Fruit fly (Drosophila melanogaster) whole organism, embryonic: ENCODE results near the gene CG13390.

Experiments
- CG12219 ChIP-seq: fragments of 200-800 bp; sonication (Bioruptor generic); optimal IDR thresholded peaks from 3 replicates; lab custom pipeline; 2018; ENCODE audit warnings: missing biosample characterization, mild to moderate bottlenecking, missing genetic modification characterization
- CG12942 ChIP-seq: fragments of 200-800 bp; sonication (Bioruptor generic); optimal IDR thresholded peaks from 3 replicates; lab custom pipeline; 2016; ENCODE audit warnings: missing biosample characterization, missing genetic modification characterization
- CG13123 ChIP-seq: fragments of 200-800 bp; sonication (Bioruptor generic); optimal IDR thresholded peaks from 2 replicates; lab custom pipeline; 2016; ENCODE audit warnings: missing biosample characterization, missing genetic modification characterization
- CG14014 ChIP-seq: fragments of 200-800 bp; sonication (Bioruptor generic); IDR thresholded peaks from 2 replicates; pipeline ENCODE4 v1.3.6; 2022; ENCODE audit warnings: missing biosample characterization, missing genetic modification characterization
- CG14965 ChIP-seq: fragments of 200-800 bp; sonication (Bioruptor generic); optimal IDR thresholded peaks from 2 replicates; lab custom pipeline; 2016; ENCODE audit warnings: missing biosample characterization, missing genetic modification characterization, borderline replicate concordance
- CG15073 ChIP-seq: fragments of 200-800 bp; sonication (Bioruptor generic); optimal IDR thresholded peaks from 2 replicates; lab custom pipeline; 2016; ENCODE audit warnings: missing biosample characterization, missing genetic modification characterization
- CG1647 ChIP-seq: fragments of 200-800 bp; sonication (Bioruptor generic); optimal IDR thresholded peaks from 3 replicates; lab custom pipeline; 2016; ENCODE audit warnings: missing biosample characterization, missing genetic modification characterization
- CG16863 ChIP-seq: fragments of 200-800 bp; sonication (Bioruptor generic); optimal IDR thresholded peaks from 3 replicates; lab custom pipeline; 2016; ENCODE audit warnings: missing biosample characterization, missing genetic modification characterization
- CG2120 ChIP-seq: fragments of 200-800 bp; sonication (Bioruptor generic); optimal IDR thresholded peaks from 3 replicates; lab custom pipeline; 2016; ENCODE audit warnings: missing biosample characterization, missing genetic modification characterization
- CG2678 ChIP-seq: fragments of 200-800 bp; sonication (Bioruptor generic); optimal IDR thresholded peaks from 3 replicates; lab custom pipeline; 2019; ENCODE audit warnings: missing biosample characterization, mild to moderate bottlenecking, missing genetic modification characterization, moderate library complexity
- CG32772 ChIP-seq: fragments of 200-800 bp; sonication (Bioruptor generic); IDR thresholded peaks from 2 replicates; pipeline ENCODE4 v1.3.6; 2022; ENCODE audit warnings: missing biosample characterization, missing genetic modification characterization
- CG4282 ChIP-seq: fragments of 200-800 bp; sonication (Bioruptor generic); optimal IDR thresholded peaks from 2 replicates; lab custom pipeline; 2016; ENCODE audit warnings: missing biosample characterization, missing genetic modification characterization
- CG6254 ChIP-seq: fragments of 200-800 bp; sonication (Bioruptor generic); optimal IDR thresholded peaks from 3 replicates; lab custom pipeline; 2017; ENCODE audit warnings: mild to moderate bottlenecking, missing biosample characterization, missing genetic modification reagents, missing genetic modification characterization
- CG6683 ChIP-seq: fragments of 200-800 bp; sonication (Bioruptor generic); optimal IDR thresholded peaks from 2 replicates; lab custom pipeline; 2017; ENCODE audit warnings: missing biosample characterization, mild to moderate bottlenecking, missing genetic modification characterization, missing genetic modification reagents
- CG6689 ChIP-seq: fragments of 200-800 bp; sonication (Bioruptor generic); IDR thresholded peaks from 2 replicates; pipeline ENCODE4 v1.3.6; 2022; ENCODE audit warnings: missing biosample characterization, missing genetic modification characterization
- CG7556 ChIP-seq: fragments of 200-800 bp; sonication (Bioruptor generic); optimal IDR thresholded peaks from 2 replicates; lab custom pipeline; 2017; ENCODE audit warnings: missing biosample characterization, mild to moderate bottlenecking, missing genetic modification characterization
- CG8944 ChIP-seq: fragments of 200-800 bp; sonication (Bioruptor generic); optimal IDR thresholded peaks from 3 replicates; lab custom pipeline; 2016; ENCODE audit warnings: missing biosample characterization, missing genetic modification characterization
- CG9876 ChIP-seq: fragments of 200-800 bp; sonication (Bioruptor generic); optimal IDR thresholded peaks from 2 replicates; lab custom pipeline; 2016; ENCODE audit warnings: missing biosample characterization, missing genetic modification characterization
- CHES-1-like ChIP-seq: fragments of 200-800 bp; sonication (Bioruptor generic); optimal IDR thresholded peaks from 2 replicates; lab custom pipeline; 2016; ENCODE audit warnings: missing biosample characterization, missing genetic modification characterization
- CTCF ChIP-seq: fragments of 200-800 bp; sonication (Bioruptor generic); optimal IDR thresholded peaks from 2 replicates; lab custom pipeline; 2017; ENCODE audit warnings: missing biosample characterization, mild to moderate bottlenecking, missing genetic modification characterization, moderate library complexity
- Dad ChIP-seq: fragments of 200-800 bp; sonication (Bioruptor generic); optimal IDR thresholded peaks from 3 replicates; lab custom pipeline; 2016; ENCODE audit warnings: missing biosample characterization, missing genetic modification characterization
- Dip2 ChIP-seq: fragments of 200-800 bp; sonication (Bioruptor generic); IDR thresholded peaks from 2 replicates; pipeline ENCODE4 v1.3.6; 2022; ENCODE audit warnings: missing biosample characterization, missing genetic modification characterization
- Doc3 ChIP-seq: fragments of 200-800 bp; sonication (Bioruptor generic); IDR thresholded peaks from 3 replicates; pipeline ENCODE4 v1.3.6; 2022; ENCODE audit warnings: missing biosample characterization, missing genetic modification characterization; ENCODE audit not compliant: partially characterized antibody
- HLH4C ChIP-seq: fragments of 200-800 bp; sonication (Bioruptor generic); IDR thresholded peaks from 3 replicates; pipeline ENCODE4 v1.3.6; 2022; ENCODE audit warnings: missing biosample characterization, missing genetic modification characterization; ENCODE audit not compliant: partially characterized antibody
- HLH54F ChIP-seq: fragments of 200-800 bp; sonication (Bioruptor generic); optimal IDR thresholded peaks from 3 replicates; lab custom pipeline; 2016; ENCODE audit warnings: missing biosample characterization, missing genetic modification characterization
- Hand ChIP-seq: fragments of 200-800 bp; sonication (Bioruptor generic); optimal IDR thresholded peaks from 2 replicates; lab custom pipeline; 2017; ENCODE audit warnings: mild to moderate bottlenecking, missing biosample characterization, missing genetic modification reagents, missing genetic modification characterization
- HmgD ChIP-seq: fragments of 200-800 bp; sonication (Bioruptor generic); optimal IDR thresholded peaks from 3 replicates; lab custom pipeline; 2016; ENCODE audit warnings: missing biosample characterization, missing genetic modification characterization
- Hsf ChIP-seq: fragments of 200-800 bp; sonication (Bioruptor generic); optimal IDR thresholded peaks from 3 replicates; lab custom pipeline; 2016; ENCODE audit warnings: missing biosample characterization, missing genetic modification characterization
- Lim3 ChIP-seq: fragments of 200-800 bp; sonication (Bioruptor generic); IDR thresholded peaks from 2 replicates; pipeline ENCODE4 v1.3.6; 2022; ENCODE audit warnings: missing biosample characterization, missing genetic modification characterization
- Mes4 ChIP-seq: fragments of 200-800 bp; sonication (Bioruptor generic); optimal IDR thresholded peaks from 2 replicates; lab custom pipeline; 2016; ENCODE audit warnings: missing biosample characterization, missing genetic modification characterization
- NC2α ChIP-seq: fragments of 200-800 bp; sonication (Bioruptor generic); optimal IDR thresholded peaks from 2 replicates; lab custom pipeline; 2016; ENCODE audit warnings: missing biosample characterization, missing genetic modification characterization
- Oli ChIP-seq: fragments of 200-800 bp; sonication (Bioruptor generic); optimal IDR thresholded peaks from 2 replicates; lab custom pipeline; 2018; ENCODE audit warnings: missing biosample characterization, mild to moderate bottlenecking, missing genetic modification characterization, moderate library complexity
- Spps ChIP-seq: fragments of 200-800 bp; sonication (Bioruptor generic); optimal IDR thresholded peaks from 2 replicates; lab custom pipeline; 2018; ENCODE audit warnings: missing biosample characterization, mild to moderate bottlenecking, missing genetic modification characterization
- Usf ChIP-seq: fragments of 200-800 bp; sonication (Bioruptor generic); optimal IDR thresholded peaks from 2 replicates; lab custom pipeline; 2017; ENCODE audit warnings: missing genotype, missing biosample characterization, missing genetic modification characterization
- chif ChIP-seq, 2 experiments: fragments of 200-800 bp; sonication (Bioruptor generic); optimal IDR thresholded peaks; 3 replicates each; lab custom pipeline; 2016; ENCODE audit warnings: missing biosample characterization in 2 of 2, missing genetic modification characterization in 2 of 2
- cwo ChIP-seq: fragments of 200-800 bp; sonication (Bioruptor generic); optimal IDR thresholded peaks from 3 replicates; lab custom pipeline; 2017; ENCODE audit warnings: missing biosample characterization, missing genetic modification characterization, mild to moderate bottlenecking, moderate library complexity, missing genetic modification reagents
- esg ChIP-seq: fragments of 200-800 bp; sonication (Bioruptor generic); conservative IDR thresholded peaks from 2 replicates; pipeline ENCODE4 v1.3.6; 2022; ENCODE audit warnings: missing biosample characterization, missing genetic modification characterization
- gt ChIP-seq: fragments of 200-800 bp; sonication (Bioruptor generic); IDR thresholded peaks from 2 replicates; pipeline ENCODE4 v1.3.6; 2022; ENCODE audit warnings: missing biosample characterization, missing genetic modification characterization
- kah ChIP-seq: fragments of 200-800 bp; sonication (Bioruptor generic); optimal IDR thresholded peaks from 2 replicates; lab custom pipeline; 2018; ENCODE audit warnings: missing biosample characterization, mild to moderate bottlenecking, missing genetic modification characterization
- knrl ChIP-seq: fragments of 200-800 bp; sonication (Bioruptor generic); IDR thresholded peaks from 3 replicates; pipeline ENCODE4 v1.3.6; 2022; ENCODE audit warnings: missing biosample characterization, missing genetic modification characterization; ENCODE audit not compliant: partially characterized antibody
- lab ChIP-seq: fragments of 200-800 bp; sonication (Bioruptor generic); optimal IDR thresholded peaks from 3 replicates; lab custom pipeline; 2017; ENCODE audit warnings: missing biosample characterization, missing genetic modification characterization, mild to moderate bottlenecking, moderate library complexity, missing genetic modification reagents
- nom ChIP-seq: fragments of 200-800 bp; sonication (Bioruptor generic); optimal IDR thresholded peaks from 2 replicates; lab custom pipeline; 2017; ENCODE audit warnings: missing biosample characterization, missing genetic modification characterization, mild to moderate bottlenecking, moderate library complexity, missing genetic modification reagents
- odd ChIP-seq: fragments of 200-800 bp; sonication (Bioruptor generic); optimal IDR thresholded peaks from 2 replicates; lab custom pipeline; 2017; ENCODE audit warnings: missing biosample characterization, mild to moderate bottlenecking, missing genetic modification characterization
- pan ChIP-seq, 4 experiments: fragments of >200 bp in 3 of 4; fragments of 200-800 bp in 1 of 4; sonication (Bioruptor generic) in 1 of 4; optimal IDR thresholded peaks in 3 of 4; IDR thresholded peaks in 1 of 4; 2 replicates each; pipeline versions ENCODE4 v1.3.6 to Lab custom; 2017 to 2022; ENCODE audit warnings: missing biosample characterization in 2 of 4, missing genetic modification characterization in 2 of 4, mixed read lengths in 1 of 4
- peb ChIP-seq: fragments of 200-800 bp; sonication (Bioruptor generic); IDR thresholded peaks from 2 replicates; pipeline ENCODE4 v1.3.6; 2022; ENCODE audit warnings: missing biosample characterization, missing genetic modification characterization
- pzg ChIP-seq: fragments of 200-800 bp; sonication (Bioruptor generic); optimal IDR thresholded peaks from 3 replicates; lab custom pipeline; 2018; ENCODE audit warnings: missing biosample characterization, mild to moderate bottlenecking, missing genetic modification characterization, moderate library complexity
- schlank ChIP-seq: fragments of 200-800 bp; sonication (Bioruptor generic); optimal IDR thresholded peaks from 2 replicates; lab custom pipeline; 2018; ENCODE audit warnings: missing biosample characterization, mild to moderate bottlenecking, missing genetic modification characterization
- toy ChIP-seq: fragments of 200-800 bp; sonication (Bioruptor generic); IDR thresholded peaks from 2 replicates; pipeline ENCODE4 v1.3.6; 2022; ENCODE audit warnings: missing biosample characterization, missing genetic modification characterization
- zen2 ChIP-seq: fragments of 200-800 bp; sonication (Bioruptor generic); IDR thresholded peaks from 3 replicates; pipeline ENCODE4 v1.3.6; 2022; ENCODE audit warnings: missing biosample characterization, missing genetic modification characterization; ENCODE audit not compliant: partially characterized antibody
- zfh1 ChIP-seq: fragments of 200-800 bp; sonication (Bioruptor generic); IDR thresholded peaks from 3 replicates; pipeline ENCODE4 v1.3.6; 2022; ENCODE audit warnings: missing biosample characterization, missing genetic modification characterization

CG13390 gene

DNA sequence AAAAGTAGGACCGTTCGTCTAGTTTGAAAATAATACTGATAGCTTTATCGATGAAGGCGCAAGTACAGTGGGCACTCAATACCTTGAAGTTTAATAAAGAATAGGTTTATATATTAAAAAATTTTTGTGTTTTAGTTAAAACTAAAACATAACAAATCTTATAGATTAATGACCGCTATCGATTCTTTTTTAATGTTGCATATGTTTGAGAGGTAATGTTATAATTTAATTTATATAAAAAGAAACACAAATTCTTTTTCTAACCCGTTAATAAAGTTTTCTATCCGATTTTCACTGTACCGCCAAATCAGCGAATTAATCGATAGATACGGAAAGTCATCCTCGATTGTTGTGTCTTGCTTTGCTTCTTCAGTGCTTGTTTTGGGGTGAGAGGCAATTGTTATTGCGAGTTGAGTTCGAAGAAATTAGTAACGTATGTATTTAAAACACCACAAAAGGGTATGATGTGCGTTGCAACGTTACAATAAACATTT is 7.6 kb upstream of the CG13390 start, which contains the start of the genes Dad1 and CG13384 (continued):
- TF ChIP-seq CG6254: peak; percentile 71
- peak; percentile 81 for TF ChIP-seq toy (GFP tag; lab: Robert Waterston, UW)
- peak; percentile 95 for TF ChIP-seq lab (GFP tag; lab: Kevin White, UChicago)
- peak; percentile 10; the same call in 1 of the 2 replicates for TF ChIP-seq Lim3 (GFP tag; lab: Robert Waterston, UW)
- peak; percentile 84 for TF ChIP-seq nom (GFP tag; lab: Kevin White, UChicago)
- peak; percentile 90 for TF ChIP-seq cwo (GFP tag; lab: Kevin White, UChicago)
- peak; percentile 92 for TF ChIP-seq Hand (GFP tag; lab: Kevin White, UChicago)
- TF ChIP-seq zen2: no peak
- TF ChIP-seq CG2120 (GFP tag; lab: Kevin White, UChicago): peak; percentile 95
- TF ChIP-seq NC2α (GFP tag; lab: Kevin White, UChicago): peak; percentile 5
- peak; percentile 94 for TF ChIP-seq CG6689 (GFP tag; lab: Robert Waterston, UW)
- TF ChIP-seq chif (GFP tag; optimal IDR thresholded peaks at IDR 0.05; lab: Kevin White, UChicago): peak; percentile 46 to 74
- TF ChIP-seq peb (GFP tag; lab: Robert Waterston, UW): peak; percentile 85
- TF ChIP-seq CG13123: peak; percentile 77
- TF ChIP-seq CG7556 (GFP tag; lab: Kevin White, UChicago): peak; percentile 94
- TF ChIP-seq CG8944 (GFP tag; lab: Kevin White, UChicago): peak; percentile 39
- peak; percentile 34 for TF ChIP-seq pzg (GFP tag; lab: Kevin White, UChicago)
- no peak for TF ChIP-seq CG4282 (GFP tag; lab: Kevin White, UChicago)
- peak; percentile 94 for TF ChIP-seq CG14014 (GFP tag; lab: Robert Waterston, UW)
- peak; percentile 93 for TF ChIP-seq CG32772 (GFP tag; lab: Robert Waterston, UW)
- peak; percentile 43 for TF ChIP-seq CG15073
- peak; percentile 54 for TF ChIP-seq CHES-1-like (GFP tag; lab: Kevin White, UChicago)
- no peak for TF ChIP-seq pan (optimal IDR thresholded peaks at IDR 0.05; lab: Kevin White, UChicago)
- TF ChIP-seq pan (GFP tag; optimal IDR thresholded peaks at IDR 0.05 in 1 of 2, IDR thresholded peaks at IDR 0.05 in 1 of 2): peak in 1 of 2 experiments; percentile 93
- TF ChIP-seq kah (GFP tag; lab: Kevin White, UChicago): peak; percentile 79
- peak; percentile 28 for TF ChIP-seq CG16863 (GFP tag; lab: Kevin White, UChicago)
- peak; percentile 85 for TF ChIP-seq zfh1 (GFP tag; lab: Robert Waterston, UW)
- TF ChIP-seq CG12219 (GFP tag; lab: Kevin White, UChicago): peak; percentile 57
- TF ChIP-seq esg (GFP tag; lab: Robert Waterston, UW): peak; percentile 94
- TF ChIP-seq CG9876: peak; percentile 1
- peak; percentile 44 for TF ChIP-seq Dad (GFP tag; lab: Kevin White, UChicago)
- peak; percentile 91 for TF ChIP-seq Oli (tag; lab: Kevin White, UChicago)
- 0 out of 2 replicates have a peak, but pooled peaks have one; percentile 35 for TF ChIP-seq Dip2 (GFP tag; lab: Robert Waterston, UW)
- TF ChIP-seq Hsf (GFP tag; lab: Kevin White, UChicago): peak; percentile 90
- no peak for TF ChIP-seq CG14965 (GFP tag; lab: Kevin White, UChicago)
- TF ChIP-seq Mes4 (GFP tag; lab: Kevin White, UChicago): peak; percentile 29
- TF ChIP-seq CG1647 (GFP tag; lab: Kevin White, UChicago): peak; percentile 32
- TF ChIP-seq knrl (GFP tag; lab: Robert Waterston, UW): peak; percentile 62
- peak; percentile 86 for TF ChIP-seq CG6683 (GFP tag; lab: Kevin White, UChicago)
- TF ChIP-seq schlank (tag; lab: Kevin White, UChicago): peak; percentile 72
- peak; percentile 32; the same call in 1 of the 3 replicates for TF ChIP-seq Doc3
- peak; percentile 77 for TF ChIP-seq gt (GFP tag; lab: Robert Waterston, UW)
- TF ChIP-seq HLH54F (GFP tag; lab: Kevin White, UChicago): peak; percentile 64
- TF ChIP-seq CG2678 (tag; lab: Kevin White, UChicago): peak; percentile 97
- peak; percentile 86 for TF ChIP-seq Usf (GFP tag; lab: Kevin White, UChicago)
- TF ChIP-seq HmgD: peak; percentile 0
- TF ChIP-seq HLH4C (GFP tag; lab: Robert Waterston, UW): no peak
- peak; percentile 82 for TF ChIP-seq Spps (tag; lab: Kevin White, UChicago)
- peak; percentile 87 for TF ChIP-seq odd (GFP tag; lab: Kevin White, UChicago)
- peak; percentile 86 for TF ChIP-seq CG12942 (GFP tag; lab: Kevin White, UChicago)
- no peak for TF ChIP-seq CTCF
